Worm (Caenorhabditis elegans) whole organism, L3 larva: ENCODE results near the gene smcr-8.

ENCODE experiments used
- ceh-9 ChIP-seq: sonication (generic microtip); optimal IDR thresholded peaks from 2 replicates; lab custom pipeline; 2018; ENCODE audit warnings: missing biosample characterization, missing genetic modification characterization
- nhr-23 ChIP-seq: fragments of 150-350 bp; optimal IDR thresholded peaks from 2 replicates; lab custom pipeline; 2014; ENCODE audit warnings: missing biosample characterization, missing genetic modification reagents, missing genetic modification characterization

DNA sequence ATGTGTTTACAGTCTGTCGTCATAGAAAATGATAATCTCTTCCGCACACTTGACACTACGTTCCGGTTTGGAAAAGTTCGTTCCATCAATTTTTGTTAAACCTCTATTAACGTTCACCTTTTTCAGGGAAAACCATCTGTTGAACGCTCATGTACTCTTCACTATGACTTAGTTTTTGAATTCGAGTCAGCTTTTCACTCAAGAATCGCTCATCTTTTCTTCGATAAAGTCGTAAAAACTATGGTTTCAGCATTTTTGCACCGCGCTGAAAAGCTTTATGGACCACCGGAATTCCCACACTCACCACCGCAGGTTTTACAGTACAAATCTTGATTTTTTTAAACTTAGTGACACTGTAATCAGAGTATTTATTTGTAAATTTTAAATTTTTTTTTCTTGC, 24.5 kb downstream of the smcr-8 start:
- TF ChIP-seq nhr-23 (tag; lab: Kevin White, UChicago), result no peak
- TF ChIP-seq ceh-9 (tag; lab: Kevin White, UChicago), result no peak
